Fruit fly (Drosophila melanogaster) whole organism, adult: ENCODE data around the gene Pdi.

ENCODE experiments used
- CG11617 ChIP-seq: fragments of 200-800 bp; sonication (Bioruptor generic); optimal IDR thresholded peaks from 2 replicates; lab custom pipeline; 2017; ENCODE audit warnings: mild to moderate bottlenecking, missing biosample characterization, missing genetic modification reagents, missing genetic modification characterization
- CG12768 ChIP-seq: fragments of 200-800 bp; sonication (Bioruptor generic); optimal IDR thresholded peaks from 2 replicates; lab custom pipeline; 2017; ENCODE audit warnings: missing biosample characterization, missing genetic modification characterization, mild to moderate bottlenecking, moderate library complexity, missing genetic modification reagents
- CG14711 ChIP-seq: fragments of 200-800 bp; sonication (Bioruptor generic); optimal IDR thresholded peaks from 2 replicates; lab custom pipeline; 2018; ENCODE audit warnings: missing biosample characterization, mild to moderate bottlenecking, missing genetic modification characterization, moderate library complexity
- CG1620 ChIP-seq: fragments of 200-800 bp; sonication (Bioruptor generic); optimal IDR thresholded peaks from 2 replicates; lab custom pipeline; 2016; ENCODE audit warnings: missing biosample characterization, missing genetic modification characterization
- CG33017 ChIP-seq: fragments of 200-800 bp; sonication (Bioruptor generic); optimal IDR thresholded peaks from 2 replicates; lab custom pipeline; 2018; ENCODE audit warnings: missing biosample characterization, mild to moderate bottlenecking, missing genetic modification characterization, moderate library complexity
- CG5204 ChIP-seq: fragments of 200-800 bp; sonication (Bioruptor generic); optimal IDR thresholded peaks from 2 replicates; lab custom pipeline; 2016; ENCODE audit warnings: missing biosample characterization, missing genetic modification characterization
- CG7045 ChIP-seq: fragments of 200-800 bp; sonication (Bioruptor generic); optimal IDR thresholded peaks from 2 replicates; lab custom pipeline; 2017; ENCODE audit warnings: missing biosample characterization, mild to moderate bottlenecking, missing genetic modification characterization
- CG7101 ChIP-seq: fragments of 200-800 bp; sonication (Bioruptor generic); optimal IDR thresholded peaks from 2 replicates; lab custom pipeline; 2018; ENCODE audit warnings: missing biosample characterization, mild to moderate bottlenecking, missing genetic modification characterization, moderate library complexity
- Clk ChIP-seq: fragments of 200-800 bp; sonication (Bioruptor generic); optimal IDR thresholded peaks from 2 replicates; lab custom pipeline; 2017; ENCODE audit warnings: missing biosample characterization, missing genetic modification characterization
- Crg-1 ChIP-seq: fragments of 200-800 bp; sonication (Bioruptor generic); optimal IDR thresholded peaks from 2 replicates; lab custom pipeline; 2016; ENCODE audit warnings: missing biosample characterization, missing genetic modification characterization
- Hr96 ChIP-seq: fragments of 200-800 bp; sonication (Bioruptor generic); optimal IDR thresholded peaks from 2 replicates; lab custom pipeline; 2016; ENCODE audit warnings: missing biosample characterization, missing genetic modification characterization
- Mnt ChIP-seq: fragments of 200-800 bp; sonication (Bioruptor generic); optimal IDR thresholded peaks from 2 replicates; lab custom pipeline; 2016; ENCODE audit warnings: missing biosample characterization, mild to moderate bottlenecking, missing genetic modification characterization
- bab1 ChIP-seq: fragments of 200-800 bp; sonication (Bioruptor generic); optimal IDR thresholded peaks from 3 replicates; lab custom pipeline; 2019; ENCODE audit warnings: missing biosample characterization, mild to moderate bottlenecking, missing genetic modification characterization, moderate library complexity
- cic ChIP-seq: fragments of 200-800 bp; sonication (Bioruptor generic); optimal IDR thresholded peaks from 2 replicates; lab custom pipeline; 2017; ENCODE audit warnings: missing biosample characterization, mild to moderate bottlenecking, missing genetic modification characterization, moderate library complexity
- cnc ChIP-seq, 2 experiments: fragments of >200 bp; optimal IDR thresholded peaks; 2 replicates each; lab custom pipeline; 2017
- kay ChIP-seq: fragments of 200-800 bp; sonication (Bioruptor generic); peaks from one replicate; lab custom pipeline; 2016; ENCODE audit warnings: missing biosample characterization, missing genetic modification characterization, borderline replicate concordance
- ovo ChIP-seq: fragments of 200-800 bp; sonication (Bioruptor generic); optimal IDR thresholded peaks from 2 replicates; lab custom pipeline; 2016; ENCODE audit warnings: missing biosample characterization, missing genetic modification characterization
- pad ChIP-seq: fragments of 200-800 bp; sonication (Bioruptor generic); optimal IDR thresholded peaks from 3 replicates; lab custom pipeline; 2017; ENCODE audit warnings: missing biosample characterization, missing genetic modification characterization, mild to moderate bottlenecking, moderate library complexity, missing genetic modification reagents
- tj ChIP-seq: fragments of 200-800 bp; sonication (Bioruptor generic); optimal IDR thresholded peaks from 3 replicates; lab custom pipeline; 2017; ENCODE audit warnings: missing biosample characterization, mild to moderate bottlenecking, missing genetic modification characterization, moderate library complexity
- toe ChIP-seq: fragments of 200-800 bp; sonication (Bioruptor generic); optimal IDR thresholded peaks from 2 replicates; lab custom pipeline; 2016; ENCODE audit warnings: missing biosample characterization, missing genetic modification characterization

Gene Pdi

DNA sequence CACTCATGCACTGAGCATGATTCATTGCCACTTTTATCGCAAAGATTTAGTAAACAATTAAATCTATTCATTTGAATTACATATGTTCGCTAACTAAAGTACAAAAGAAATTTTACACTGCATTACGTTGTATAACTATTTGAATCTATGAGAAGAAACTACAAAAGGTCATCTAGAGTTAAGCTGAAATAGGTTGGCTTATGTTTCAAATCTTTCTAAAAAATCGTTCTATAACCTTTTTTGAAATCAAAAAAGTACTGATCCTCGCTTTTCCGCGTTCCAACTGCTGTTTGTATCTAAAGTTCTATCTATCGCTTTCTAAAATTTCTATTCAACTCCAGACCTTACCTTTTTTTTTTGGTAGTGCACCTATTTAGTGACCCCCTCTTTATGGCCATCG lies 16.9 kb downstream of the Pdi start:
- TF ChIP-seq kay (GFP tag; lab: Kevin White, UChicago) (no peak), CG11617 (GFP tag; lab: Kevin White, UChicago) (no peak), CG7101 (tag; lab: Kevin White, UChicago) (no peak), Crg-1 (no peak), bab1 (no peak), cic (GFP tag; lab: Kevin White, UChicago) (no peak), cnc (optimal IDR thresholded peaks at IDR 0.05; lab: Kevin White, UChicago) (no peak)

DNA sequence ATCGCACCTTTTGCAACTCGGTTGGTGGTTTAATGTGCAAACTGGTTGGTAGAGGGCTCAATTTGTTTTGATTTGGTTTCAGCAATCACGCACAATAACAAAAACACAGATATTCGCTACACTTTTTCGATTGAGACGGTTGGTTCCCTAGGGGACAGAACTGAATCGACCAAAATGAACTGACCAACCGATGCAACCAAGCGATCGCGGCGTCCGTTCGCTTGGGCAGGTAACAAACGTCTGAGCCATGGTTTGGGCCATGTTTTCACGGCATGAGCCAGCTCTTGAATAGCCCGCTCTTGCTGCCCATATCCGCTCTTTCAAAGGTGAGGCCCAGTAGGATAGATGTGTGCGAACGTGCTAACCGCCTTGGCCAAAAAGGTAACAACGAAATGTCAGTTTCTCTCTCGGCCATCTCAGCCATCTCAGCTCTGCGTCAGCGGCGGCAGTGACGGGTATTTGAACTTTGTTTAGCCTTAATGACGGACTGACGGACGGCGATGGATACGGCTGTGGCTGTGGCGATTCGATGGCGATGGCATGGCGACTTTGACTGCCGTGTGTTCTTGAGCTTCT lies 17.5 kb downstream of the Pdi start, which contains the start of gene CG16959:
Gene CG16959, minus strand, starts transcription at position 245 of the 576 bp plus-strand sequence.
- TF ChIP-seq CG12768 (no peak), toe (GFP tag; lab: Kevin White, UChicago) (no peak), CG5204 (no peak), pad (GFP tag; lab: Kevin White, UChicago) (no peak), CG14711 (tag; lab: Kevin White, UChicago) (no peak), Mnt (GFP tag; lab: Kevin White, UChicago) (no peak), tj (GFP tag; lab: Kevin White, UChicago) (no peak), cic (GFP tag; lab: Kevin White, UChicago) (no peak)

DNA sequence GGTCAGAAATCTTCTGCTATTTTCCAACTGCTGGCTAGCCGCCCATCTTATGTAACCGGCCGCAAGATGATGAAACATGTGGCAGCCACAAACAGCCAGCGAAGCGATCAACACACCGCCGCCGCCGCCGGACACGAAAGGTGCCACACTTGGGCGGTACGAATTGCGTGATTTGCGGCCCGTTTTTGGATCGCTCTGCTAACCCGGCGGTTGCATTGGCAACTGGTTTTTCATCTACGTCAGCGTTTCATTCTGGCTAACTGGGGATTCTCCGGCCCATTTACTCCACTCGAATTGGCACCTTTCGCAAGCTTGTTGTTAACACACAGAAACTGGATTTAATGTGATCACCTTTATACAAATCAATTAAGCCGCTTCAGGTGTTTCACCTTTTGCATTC lies 18.9 kb downstream of the Pdi start:
- TF ChIP-seq tj (GFP tag; lab: Kevin White, UChicago) = peak; percentile 14
- no peak for TF ChIP-seq ovo (GFP tag; lab: Kevin White, UChicago)
- no peak for TF ChIP-seq bab1

DNA sequence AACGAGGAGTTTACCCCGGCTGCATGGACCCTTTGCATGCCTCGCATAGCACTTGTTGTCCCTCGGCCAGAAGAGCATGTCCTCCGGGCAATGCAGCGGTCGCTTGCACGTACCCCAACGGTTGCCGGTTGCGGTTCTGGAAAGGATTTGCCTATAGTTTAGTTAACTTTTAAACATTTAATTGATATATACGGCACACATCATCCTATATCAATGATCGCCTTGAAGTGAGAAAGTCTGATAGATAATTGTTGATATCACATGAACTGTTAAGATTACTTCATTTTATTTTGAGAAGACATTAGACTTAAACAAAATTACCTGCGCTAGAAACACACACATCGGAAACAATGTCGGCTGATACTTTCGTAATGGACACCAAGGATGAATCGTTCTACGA lies 21.4 kb downstream of the Pdi start, which contains the start of gene CG32847:
Gene CG32847, plus strand, starts transcription at position 301 of the 400 bp plus-strand sequence.
- TF ChIP-seq tj (GFP tag; lab: Kevin White, UChicago) = no peak
- no peak for TF ChIP-seq kay (GFP tag; lab: Kevin White, UChicago)
- no peak for TF ChIP-seq cic (GFP tag; lab: Kevin White, UChicago)
- no peak for TF ChIP-seq CG14711 (tag; lab: Kevin White, UChicago)
- no peak for TF ChIP-seq CG5204
- no peak for TF ChIP-seq CG33017 (tag; lab: Kevin White, UChicago)
- TF ChIP-seq CG11617 (GFP tag; lab: Kevin White, UChicago) = no peak
- TF ChIP-seq bab1 = no peak
- no peak for TF ChIP-seq Crg-1

DNA sequence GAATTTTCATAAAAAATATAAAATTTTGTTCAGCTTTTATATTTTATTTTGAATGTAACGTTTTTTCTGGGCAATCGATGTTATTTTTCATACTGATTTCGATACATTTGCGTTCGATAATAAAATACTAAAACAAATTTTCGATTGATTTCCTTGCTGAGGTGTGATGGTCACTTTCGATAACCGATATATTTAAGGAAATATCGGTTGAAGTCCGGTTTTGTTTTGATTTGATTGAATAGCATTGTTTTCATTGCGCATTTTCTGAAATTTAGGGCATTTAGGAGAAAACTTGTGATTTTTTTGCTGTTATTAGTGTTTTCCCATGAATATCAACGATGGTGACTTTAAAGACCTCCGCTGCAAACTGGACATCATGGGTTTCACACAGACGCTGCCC lies 26.1 kb downstream of the Pdi start, which contains the start of gene Cep135:
Gene Cep135, plus strand, starts transcription at position 202 of the 400 bp plus-strand sequence.
- TF ChIP-seq CG7101 (tag; lab: Kevin White, UChicago) = no peak
- peak; percentile 9 for TF ChIP-seq bab1
- no peak for TF ChIP-seq CG1620 (GFP tag; lab: Kevin White, UChicago)
- TF ChIP-seq CG11617 (GFP tag; lab: Kevin White, UChicago) = no peak
- TF ChIP-seq CG33017 (tag; lab: Kevin White, UChicago) = no peak
- no peak for TF ChIP-seq ovo (GFP tag; lab: Kevin White, UChicago)
- TF ChIP-seq CG7045 (GFP tag; lab: Kevin White, UChicago) = no peak

DNA sequence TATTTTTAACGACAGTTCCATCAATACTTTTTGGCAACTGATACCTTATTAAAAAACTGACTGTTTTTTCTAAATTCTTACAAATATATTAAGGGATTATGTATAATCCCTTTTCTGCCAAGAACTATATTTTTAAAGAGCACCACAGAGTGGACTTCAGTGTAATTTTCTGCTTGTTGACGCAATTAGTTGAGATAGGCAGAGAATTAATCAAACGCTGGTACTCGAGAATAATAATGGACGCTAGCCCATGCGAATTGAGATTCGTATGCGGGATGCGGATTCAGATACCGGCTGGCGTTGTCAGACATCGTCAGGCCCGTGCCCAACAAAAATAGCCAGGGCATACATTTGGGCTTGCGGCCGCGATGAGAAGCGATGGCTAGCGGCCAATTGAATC lies 29.4 kb downstream of the Pdi start, which contains the start of gene CG13458:
Gene CG13458, plus strand, starts transcription at position 301 of the 400 bp plus-strand sequence.
- peak; percentile 33 for TF ChIP-seq Mnt (GFP tag; lab: Kevin White, UChicago)
- TF ChIP-seq CG7101 (tag; lab: Kevin White, UChicago) = no peak
- no peak for TF ChIP-seq CG33017 (tag; lab: Kevin White, UChicago)
- no peak for TF ChIP-seq Hr96 (GFP tag; lab: Kevin White, UChicago)
- TF ChIP-seq CG1620 (GFP tag; lab: Kevin White, UChicago) = no peak
- TF ChIP-seq cic (GFP tag; lab: Kevin White, UChicago) = no peak
- TF ChIP-seq CG5204 = no peak
- no peak for TF ChIP-seq pad (GFP tag; lab: Kevin White, UChicago)
- no peak for TF ChIP-seq Crg-1
- no peak for TF ChIP-seq bab1
- TF ChIP-seq kay (GFP tag; lab: Kevin White, UChicago) = peak; percentile 3
- no peak for TF ChIP-seq CG7045 (GFP tag; lab: Kevin White, UChicago)

DNA sequence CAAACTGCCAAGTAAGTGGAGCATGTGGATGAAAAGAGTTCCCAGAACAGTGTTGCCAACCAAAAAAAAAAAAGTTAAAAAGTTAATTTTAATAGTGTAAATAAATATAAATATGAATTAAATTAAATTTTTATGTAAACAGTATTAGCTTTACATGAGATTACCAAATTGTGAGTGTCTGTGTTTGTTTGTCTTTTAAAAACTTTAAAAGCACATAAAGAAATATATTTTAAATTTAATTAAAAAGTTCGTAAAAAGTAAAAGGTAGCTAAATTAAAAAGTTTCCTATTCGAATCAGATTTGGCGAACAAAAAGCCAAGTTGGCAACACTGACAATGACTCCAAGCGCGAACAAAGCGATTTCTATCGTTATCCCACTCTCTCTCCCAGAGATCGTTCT lies 33.7 kb downstream of the Pdi start:
- TF ChIP-seq kay (GFP tag; lab: Kevin White, UChicago) (no peak), tj (GFP tag; lab: Kevin White, UChicago) (no peak), Hr96 (GFP tag; lab: Kevin White, UChicago) (no peak), Clk (GFP tag; lab: Kevin White, UChicago) (no peak), toe (GFP tag; lab: Kevin White, UChicago) (no peak), CG33017 (tag; lab: Kevin White, UChicago) (no peak), cnc (optimal IDR thresholded peaks at IDR 0.05; lab: Kevin White, UChicago) (no peak)
